Worm (Caenorhabditis elegans) whole organism, midembryonic: ENCODE data around the gene C50E3.7.

Source experiments
- T22C8.4 ChIP-seq: fragments of 200-800 bp; sonication (Bioruptor generic); IDR thresholded peaks from 2 replicates; pipeline ENCODE4 v1.3.6; 2022; ENCODE audit warnings: missing genetic modification characterization, missing compliant biosample characterization
- cog-1 ChIP-seq: sonication (generic microtip); optimal IDR thresholded peaks from 2 replicates; lab custom pipeline; 2016; ENCODE audit warnings: missing genetic modification characterization, missing compliant biosample characterization
- flt-1 ChIP-seq: fragments of 200-800 bp; sonication (Bioruptor generic); IDR thresholded peaks from 2 replicates; pipeline ENCODE4 v1.3.6; 2022; ENCODE audit warnings: missing genetic modification characterization, missing compliant biosample characterization
- ref-1 ChIP-seq: fragments of 200-800 bp; sonication (Bioruptor generic); conservative IDR thresholded peaks from 2 replicates; pipeline ENCODE4 v1.3.6; 2022; ENCODE audit warnings: missing genetic modification reagents, missing genetic modification characterization, missing compliant biosample characterization
- tab-1 ChIP-seq: fragments of 200-800 bp; sonication (Bioruptor generic); IDR thresholded peaks from 2 replicates; pipeline ENCODE4 v1.3.6; 2022; ENCODE audit warnings: missing genetic modification characterization, missing compliant biosample characterization
- ztf-23 ChIP-seq: fragments of 200-800 bp; sonication (Bioruptor generic); IDR thresholded peaks from 2 replicates; pipeline ENCODE4 v1.3.6; 2022; ENCODE audit warnings: missing genetic modification reagents, missing genetic modification characterization, missing compliant biosample characterization

DNA sequence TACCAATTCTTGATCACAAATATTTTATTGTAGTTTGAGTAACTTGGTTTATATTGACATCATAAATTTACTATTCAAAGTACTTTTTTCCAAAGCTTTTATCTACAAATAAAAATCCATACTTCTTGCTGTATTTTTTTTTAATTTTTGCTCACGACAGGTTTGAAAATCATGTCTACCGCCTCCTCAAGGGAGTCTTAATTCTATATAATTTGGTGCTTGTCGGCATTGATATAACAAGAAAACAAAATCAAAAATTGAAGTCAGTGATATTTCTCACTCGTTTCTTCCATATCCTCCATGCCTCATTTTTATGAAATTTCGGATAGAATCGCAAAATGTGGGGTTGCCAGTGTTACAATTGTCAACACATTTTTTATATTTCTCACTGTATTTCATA is 47.3 kb upstream of the C50E3.7 start, which contains the start of gene str-47:
- TF ChIP-seq T22C8.4 (GFP tag; lab: Robert Waterston, UW) (no peak), flt-1 (GFP tag; lab: Robert Waterston, UW) (no peak), tab-1 (no peak), ref-1 (GFP tag; lab: Robert Waterston, UW) (no peak), cog-1 (no peak), ztf-23 (GFP tag; lab: Robert Waterston, UW) (no peak)
